Worm (Caenorhabditis elegans) whole organism, young adult: Measurements from ENCODE around the gene Y7A9D.1.
A peak's percentile ranks its signal among the peaks of the same experiment; 100 is the strongest.

Experiments used
- F22D6.2 ChIP-seq: sonication (generic microtip); optimal IDR thresholded peaks from 2 replicates; lab custom pipeline; 2016; ENCODE audit warnings: mild to moderate bottlenecking, missing genetic modification characterization, missing compliant biosample characterization
- F23B12.7 ChIP-seq: sonication (generic microtip); optimal IDR thresholded peaks from 2 replicates; lab custom pipeline; 2017; ENCODE audit warnings: missing genetic modification characterization, mild to moderate bottlenecking, missing compliant biosample characterization, antibody characterized with exemption, moderate library complexity; ENCODE audit not compliant: insufficient read depth
- F39B2.1 ChIP-seq: fragments of 200-800 bp; sonication (Bioruptor generic); IDR thresholded peaks from 2 replicates; pipeline ENCODE4 v1.3.6; 2022; ENCODE audit warnings: missing genetic modification reagents, missing genetic modification characterization, missing compliant biosample characterization
- F57A8.1 ChIP-seq: fragments of 200-800 bp; sonication (Bioruptor generic); optimal IDR thresholded peaks from 2 replicates; lab custom pipeline; 2018; ENCODE audit warnings: mild to moderate bottlenecking, missing genetic modification characterization, moderate library complexity, missing compliant biosample characterization
- K12H6.12 ChIP-seq: fragments of 200-800 bp; sonication (Bioruptor generic); optimal IDR thresholded peaks from 2 replicates; lab custom pipeline; 2018; ENCODE audit warnings: mild to moderate bottlenecking, missing genetic modification characterization, missing compliant biosample characterization
- Y67H2A.10 ChIP-seq: fragments of 200-800 bp; sonication (Bioruptor generic); conservative IDR thresholded peaks from 2 replicates; pipeline ENCODE4 v1.3.6; 2022; ENCODE audit warnings: missing genetic modification reagents, missing genetic modification characterization, missing compliant biosample characterization
- ZK185.1 ChIP-seq: sonication (generic microtip); optimal IDR thresholded peaks from 2 replicates; lab custom pipeline; 2016; ENCODE audit warnings: mild to moderate bottlenecking, missing genetic modification characterization, missing compliant biosample characterization; ENCODE audit not compliant: poor library complexity, severe bottlenecking
- akir-1 ChIP-seq: fragments of 200-800 bp; sonication (Bioruptor generic); optimal IDR thresholded peaks from 2 replicates; lab custom pipeline; 2018; ENCODE audit warnings: mild to moderate bottlenecking, missing genetic modification characterization, moderate library complexity, missing compliant biosample characterization
- aptf-2 ChIP-seq: fragments of 200-800 bp; sonication (Bioruptor generic); conservative IDR thresholded peaks from 2 replicates; pipeline ENCODE4 v1.3.6; 2022; ENCODE audit warnings: missing genetic modification reagents, missing genetic modification characterization, missing compliant biosample characterization
- aptf-3 ChIP-seq: fragments of 200-800 bp; sonication (Bioruptor generic); IDR thresholded peaks from 2 replicates; pipeline ENCODE4 v1.3.6; 2022; ENCODE audit warnings: missing genetic modification characterization, missing compliant biosample characterization
- attf-6 ChIP-seq: fragments of 200-800 bp; sonication (Bioruptor generic); IDR thresholded peaks from 2 replicates; pipeline ENCODE4 v1.3.6; 2022; ENCODE audit warnings: missing genetic modification reagents, missing genetic modification characterization, missing compliant biosample characterization
- bed-1 ChIP-seq: fragments of 200-800 bp; sonication (Bioruptor generic); IDR thresholded peaks from 2 replicates; pipeline ENCODE4 v1.3.6; 2022; ENCODE audit warnings: missing genetic modification reagents, missing genetic modification characterization, missing compliant biosample characterization
- bed-2 ChIP-seq: fragments of 200-800 bp; sonication (Bioruptor generic); IDR thresholded peaks from 2 replicates; pipeline ENCODE4 v1.3.6; 2022; ENCODE audit warnings: missing genetic modification reagents, missing genetic modification characterization, missing compliant biosample characterization
- cebp-2 ChIP-seq: fragments of 200-800 bp; sonication (Bioruptor generic); IDR thresholded peaks from 2 replicates; pipeline ENCODE4 v1.3.6; 2022; ENCODE audit warnings: missing genetic modification characterization, missing compliant biosample characterization
- ceh-100 ChIP-seq: fragments of 200-800 bp; sonication (Bioruptor generic); IDR thresholded peaks from 2 replicates; pipeline ENCODE4 v1.3.6; 2022; ENCODE audit warnings: missing genetic modification reagents, missing genetic modification characterization, missing compliant biosample characterization
- ceh-40 ChIP-seq: fragments of 200-800 bp; sonication (Bioruptor generic); IDR thresholded peaks from 2 replicates; pipeline ENCODE4 v1.3.6; 2022; ENCODE audit warnings: missing genetic modification characterization, missing compliant biosample characterization
- ceh-91 ChIP-seq: fragments of 200-800 bp; sonication (Bioruptor generic); IDR thresholded peaks from 2 replicates; pipeline ENCODE4 v1.3.6; 2022; ENCODE audit warnings: missing genetic modification reagents, missing genetic modification characterization, missing compliant biosample characterization
- die-1 ChIP-seq: sonication (generic microtip); optimal IDR thresholded peaks from 2 replicates; lab custom pipeline; 2016; ENCODE audit warnings: missing genotype, mild to moderate bottlenecking, missing genetic modification characterization, missing compliant biosample characterization
- dox-1 ChIP-seq: fragments of 200-800 bp; sonication (Bioruptor generic); IDR thresholded peaks from 2 replicates; pipeline ENCODE4 v1.3.6; 2022; ENCODE audit warnings: missing genetic modification reagents, missing genetic modification characterization, missing compliant biosample characterization
- fkh-3 ChIP-seq: sonication (generic microtip); optimal IDR thresholded peaks from 2 replicates; lab custom pipeline; 2016; ENCODE audit warnings: mild to moderate bottlenecking, missing genetic modification characterization, missing compliant biosample characterization
- him-1 ChIP-seq: sonication (generic microtip); optimal IDR thresholded peaks from 2 replicates; lab custom pipeline; 2016; ENCODE audit warnings: missing genotype, missing genetic modification reagents, missing genetic modification characterization, missing compliant biosample characterization
- hrde-1 ChIP-seq: sonication (generic microtip); optimal IDR thresholded peaks from 2 replicates; lab custom pipeline; 2016; ENCODE audit warnings: missing genetic modification characterization, mild to moderate bottlenecking, missing compliant biosample characterization, moderate library complexity, missing genotype, missing genetic modification reagents, borderline replicate concordance
- lag-1 ChIP-seq: fragments of 200-800 bp; sonication (Bioruptor generic); IDR thresholded peaks from 2 replicates; pipeline ENCODE4 v1.3.6; 2022; ENCODE audit warnings: missing genetic modification reagents, missing genetic modification characterization, missing compliant biosample characterization
- let-526 ChIP-seq: fragments of 200-800 bp; sonication (Bioruptor generic); IDR thresholded peaks from 2 replicates; pipeline ENCODE4 v1.3.6; 2022; ENCODE audit warnings: missing genetic modification reagents, missing genetic modification characterization, missing compliant biosample characterization
- lin-26 ChIP-seq: fragments of 200-800 bp; sonication (Bioruptor generic); IDR thresholded peaks from 2 replicates; pipeline ENCODE4 v1.3.6; 2022; ENCODE audit warnings: missing genetic modification reagents, missing genetic modification characterization, missing compliant biosample characterization
- lin-40 ChIP-seq: sonication (generic microtip); optimal IDR thresholded peaks from 2 replicates; lab custom pipeline; 2016; ENCODE audit warnings: missing genetic modification characterization, mild to moderate bottlenecking, missing compliant biosample characterization, missing genotype, missing genetic modification reagents
- lsl-1 ChIP-seq: fragments of 200-800 bp; sonication (Bioruptor generic); optimal IDR thresholded peaks from 2 replicates; lab custom pipeline; 2018; ENCODE audit warnings: mild to moderate bottlenecking, missing genetic modification characterization, moderate library complexity, missing compliant biosample characterization
- madf-3 ChIP-seq: fragments of 200-800 bp; sonication (Bioruptor generic); IDR thresholded peaks from 2 replicates; pipeline ENCODE4 v1.3.6; 2022; ENCODE audit warnings: missing genetic modification reagents, missing genetic modification characterization, missing compliant biosample characterization
- madf-8 ChIP-seq: fragments of 200-800 bp; sonication (Bioruptor generic); conservative IDR thresholded peaks from 2 replicates; pipeline ENCODE4 v1.3.6; 2022; ENCODE audit warnings: missing genetic modification reagents, missing genetic modification characterization, missing compliant biosample characterization
- mel-28 ChIP-seq: sonication (generic microtip); optimal IDR thresholded peaks from 2 replicates; lab custom pipeline; 2016; ENCODE audit warnings: borderline replicate concordance, mild to moderate bottlenecking, missing genetic modification characterization, missing compliant biosample characterization
- mes-4 ChIP-seq: sonication (generic microtip); optimal IDR thresholded peaks from 2 replicates; lab custom pipeline; 2016; ENCODE audit warnings: missing genotype, missing genetic modification characterization, missing compliant biosample characterization
- mxl-1 ChIP-seq: sonication (generic microtip); optimal IDR thresholded peaks from 2 replicates; lab custom pipeline; 2016; ENCODE audit warnings: missing genetic modification characterization, missing compliant biosample characterization
- nfya-2 ChIP-seq: fragments of 200-800 bp; sonication (Bioruptor generic); IDR thresholded peaks from 2 replicates; pipeline ENCODE4 v1.3.6; 2022; ENCODE audit warnings: missing genetic modification reagents, missing genetic modification characterization, missing compliant biosample characterization
- nfyb-1 ChIP-seq: fragments of 200-800 bp; sonication (Bioruptor generic); IDR thresholded peaks from 2 replicates; pipeline ENCODE4 v1.3.6; 2022; ENCODE audit warnings: missing genetic modification reagents, missing genetic modification characterization, missing compliant biosample characterization
- nhr-80 ChIP-seq: sonication (generic microtip); optimal IDR thresholded peaks from 2 replicates; lab custom pipeline; 2016; ENCODE audit warnings: missing genetic modification characterization, missing compliant biosample characterization
- nhr-90 ChIP-seq: sonication (generic microtip); optimal IDR thresholded peaks from 2 replicates; lab custom pipeline; 2016; ENCODE audit warnings: missing genotype, mild to moderate bottlenecking, missing genetic modification characterization, missing compliant biosample characterization
- rpc-1 ChIP-seq, 2 experiments: fragments of 150-350 bp in 1 of 2; sonication (generic microtip) in 1 of 2; optimal IDR thresholded peaks; 2 replicates each; lab custom pipeline; 2014 to 2018; ENCODE audit warnings: missing biosample characterization in 1 of 2, missing genetic modification characterization in 1 of 2, missing genetic modification reagents in 1 of 2, missing genotype in 1 of 2
- sdz-38 ChIP-seq: sonication (generic microtip); optimal IDR thresholded peaks from 2 replicates; lab custom pipeline; 2016; ENCODE audit warnings: missing genotype, missing genetic modification characterization, missing compliant biosample characterization
- snpc-4 ChIP-seq, 5 experiments: fragments of 150-350 bp in 1 of 5; sonication (generic microtip) in 4 of 5; optimal IDR thresholded peaks; 2 replicates each; lab custom pipeline; 2014 to 2018; ENCODE audit warnings: missing genetic modification characterization in 5 of 5, missing biosample characterization in 3 of 5, antibody characterized with exemption in 2 of 5, mild to moderate bottlenecking in 2 of 5, missing compliant biosample characterization in 2 of 5, missing genotype in 2 of 5, moderate library complexity in 2 of 5, missing genetic modification reagents in 1 of 5
- somi-1 ChIP-seq: fragments of 200-800 bp; sonication (Bioruptor generic); optimal IDR thresholded peaks from 2 replicates; lab custom pipeline; 2018; ENCODE audit warnings: mild to moderate bottlenecking, missing genetic modification characterization, missing compliant biosample characterization
- tbx-9 ChIP-seq: sonication (generic microtip); optimal IDR thresholded peaks from 2 replicates; lab custom pipeline; 2016; ENCODE audit warnings: borderline replicate concordance, missing genetic modification characterization, inconsistent platforms, missing compliant biosample characterization
- tlf-1 ChIP-seq: fragments of 200-800 bp; sonication (Bioruptor generic); optimal IDR thresholded peaks from 2 replicates; lab custom pipeline; 2018; ENCODE audit warnings: mild to moderate bottlenecking, missing genetic modification characterization, missing compliant biosample characterization
- unc-130 ChIP-seq: sonication (generic microtip); optimal IDR thresholded peaks from 2 replicates; lab custom pipeline; 2016; ENCODE audit warnings: missing genetic modification reagents, missing genetic modification characterization, missing compliant biosample characterization
- xnd-1 ChIP-seq: sonication (generic microtip); optimal IDR thresholded peaks from 2 replicates; lab custom pipeline; 2016; ENCODE audit warnings: missing genotype, missing genetic modification reagents, missing genetic modification characterization, missing compliant biosample characterization
- ztf-18 ChIP-seq: sonication (generic microtip); optimal IDR thresholded peaks from 2 replicates; lab custom pipeline; 2016; ENCODE audit warnings: missing genotype, mild to moderate bottlenecking, missing genetic modification characterization, missing compliant biosample characterization
- ztf-3 ChIP-seq: fragments of 200-800 bp; sonication (Bioruptor generic); optimal IDR thresholded peaks from 2 replicates; lab custom pipeline; 2018; ENCODE audit warnings: mild to moderate bottlenecking, missing genetic modification characterization, missing compliant biosample characterization

Y7A9D.1 gene

ce11 chrIV:16415100-16415973, 33.3 kb upstream of the Y7A9D.1 start (continued):
- TF ChIP-seq somi-1 (GFP tag; lab: Kevin White, UChicago) (peak; percentile 41), tbx-9 (tag; lab: Kevin White, UChicago) (no peak), madf-8 (GFP tag; lab: Robert Waterston, UW) (peak; percentile 58), F23B12.7 (tag; lab: Kevin White, UChicago) (no peak), ceh-100 (GFP tag; lab: Robert Waterston, UW) (peak; percentile 65), ztf-3 (no peak), lin-40 (peak; percentile 67), K12H6.12 (peak; percentile 48), nhr-80 (no peak), F22D6.2 (tag; lab: Kevin White, UChicago) (peak; percentile 62), sdz-38 (tag; lab: Kevin White, UChicago) (no peak), madf-3 (GFP tag; lab: Robert Waterston, UW) (peak; percentile 80; the same call in 1 of the 2 replicates), nfyb-1 (GFP tag; lab: Robert Waterston, UW) (0 out of 2 replicates have a peak, but pooled peaks have one; percentile 11), ztf-18 (tag; lab: Kevin White, UChicago) (peak; percentile 70), unc-130 (peak; percentile 71), F39B2.1 (no peak), hrde-1 (tag; lab: Kevin White, UChicago) (peak; percentile 93), F57A8.1 (GFP tag; lab: Kevin White, UChicago) (no peak), ceh-40 (GFP tag; lab: Robert Waterston, UW) (0 out of 2 replicates have a peak, but pooled peaks have one; percentile 20), die-1 (tag; lab: Kevin White, UChicago) (no peak), let-526 (GFP tag; lab: Robert Waterston, UW) (peak; percentile 82), lag-1 (GFP tag; lab: Robert Waterston, UW) (no peak), him-1 (tag; lab: Kevin White, UChicago) (peak; percentile 77), aptf-2 (GFP tag; lab: Robert Waterston, UW) (peak; percentile 74), mxl-1 (peak; percentile 46), fkh-3 (tag; lab: Kevin White, UChicago) (no peak), cebp-2 (GFP tag; lab: Robert Waterston, UW) (no peak), nhr-90 (tag; lab: Kevin White, UChicago) (no peak), bed-2 (GFP tag; lab: Robert Waterston, UW) (peak; percentile 77; the same call in 1 of the 2 replicates), akir-1 (no peak), dox-1 (GFP tag; lab: Robert Waterston, UW) (peak; percentile 85), mel-28 (no peak), tlf-1 (GFP tag; lab: Kevin White, UChicago) (peak; percentile 68), Y67H2A.10 (GFP tag; lab: Robert Waterston, UW) (peak; percentile 66; the same call in 1 of the 2 replicates), ceh-91 (GFP tag; lab: Robert Waterston, UW) (peak; percentile 75), lin-26 (GFP tag; lab: Robert Waterston, UW) (no peak)

- TF ChIP-seq nfya-2 (GFP tag; lab: Robert Waterston, UW) (no peak), xnd-1 (tag; lab: Kevin White, UChicago) (peak; percentile 41), rpc-1 (optimal IDR thresholded peaks at IDR 0.05; lab: Kevin White, UChicago) (no peak), rpc-1 (tag; optimal IDR thresholded peaks at IDR 0.05; lab: Kevin White, UChicago) (no peak), sdz-38 (tag; lab: Kevin White, UChicago) (no peak), attf-6 (0 out of 2 replicates have a peak, but pooled peaks have one; percentile 17), bed-1 (GFP tag; lab: Robert Waterston, UW) (no peak), snpc-4 (GFP tag; optimal IDR thresholded peaks at IDR 0.05; lab: Kevin White, UChicago) (no peak), snpc-4 (tag; optimal IDR thresholded peaks at IDR 0.05; lab: Kevin White, UChicago) (peak in 2 of 4 experiments; percentile 20 to 77), aptf-3 (GFP tag; lab: Robert Waterston, UW) (no peak), ZK185.1 (tag; lab: Kevin White, UChicago) (no peak), mes-4 (tag; lab: Kevin White, UChicago) (no peak), mel-28 (no peak), lsl-1 (GFP tag; lab: Kevin White, UChicago) (peak; percentile 42)
Measured at ce11 chrIV:16411713-16412112, 29.7 kb upstream of the Y7A9D.1 start, which contains the start of gene Y65A5A.2. TSS of gene Y65A5A.2 (plus strand) at chrIV:16412020.
